Fruit fly (Drosophila melanogaster): ENCODE measurements around the gene Lasp.

dm6 chr3L:16683007-16683406 lies 28.5 kb downstream of the Lasp start:
- TF ChIP-seq CrebA (GFP tag; optimal IDR thresholded peaks at IDR 0.05; ENCODE audit: borderline replicate concordance) (no peak), fru (GFP tag; optimal IDR thresholded peaks at IDR 0.05) (no peak), brk (GFP tag; optimal IDR thresholded peaks at IDR 0.05) (no peak), usp (GFP tag; optimal IDR thresholded peaks at IDR 0.05) (no peak), Rel (GFP tag; optimal IDR thresholded peaks at IDR 0.05) (no peak), Rel (tag; optimal IDR thresholded peaks at IDR 0.05) (no peak), Hnf4 (GFP tag; optimal IDR thresholded peaks at IDR 0.05) (no peak), Dif (GFP tag; optimal IDR thresholded peaks at IDR 0.05; ENCODE audit: partially characterized antibody) (no peak), dl (GFP tag; optimal IDR thresholded peaks at IDR 0.05; ENCODE audit: insufficient read depth in 1 of 2, partially characterized antibody in 2 of 2) (no peak), tai (GFP tag; optimal IDR thresholded peaks at IDR 0.05) (no peak), ey (GFP tag; optimal IDR thresholded peaks at IDR 0.05) (no peak)

Data from whole organism, wandering third instar larva.